Worm (Caenorhabditis elegans) whole organism, late embryonic: Measurements from ENCODE around the gene gldi-2.

Experiments
- ceh-34 ChIP-seq: sonication (generic microtip); optimal IDR thresholded peaks from 2 replicates; lab custom pipeline; 2016; ENCODE audit warnings: mild to moderate bottlenecking, missing genetic modification characterization, missing compliant biosample characterization
- nhr-232 ChIP-seq: sonication (generic microtip); optimal IDR thresholded peaks from 2 replicates; lab custom pipeline; 2016; ENCODE audit warnings: missing genetic modification characterization, missing compliant biosample characterization

ce11 chrII:6828073-6828900 is 45.1 kb downstream of the gldi-2 start:
- TF ChIP-seq nhr-232 (tag; lab: Kevin White, UChicago) (no peak), ceh-34 (peak; percentile 53)
